Worm (Caenorhabditis elegans) whole organism, L2 larva: ENCODE measurements around the gene gpch-1.
"Not testable (repeated sequence)": the region's sequence is repeated elsewhere in the genome, so short reads cannot be mapped to it uniquely, and the experiment has no call there.

Experiments
- C34F6.9 ChIP-seq: fragments of 150-350 bp; optimal IDR thresholded peaks from 2 replicates; lab custom pipeline; 2014; ENCODE audit warnings: missing biosample characterization, missing genetic modification characterization
- F13H6.1 ChIP-seq: sonication (generic microtip); optimal IDR thresholded peaks from 2 replicates; lab custom pipeline; 2016; ENCODE audit warnings: missing genetic modification characterization, missing compliant biosample characterization
- Y55F3AM.14 ChIP-seq: fragments of 200-800 bp; sonication (Bioruptor generic); optimal IDR thresholded peaks from 2 replicates; lab custom pipeline; 2018; ENCODE audit warnings: mild to moderate bottlenecking, missing genetic modification characterization, missing compliant biosample characterization
- ZK546.5 ChIP-seq: sonication (generic microtip); optimal IDR thresholded peaks from 2 replicates; lab custom pipeline; 2017; ENCODE audit warnings: missing biosample characterization, missing genetic modification characterization
- alr-1 ChIP-seq: fragments of 150-350 bp; optimal IDR thresholded peaks from 2 replicates; lab custom pipeline; 2014; ENCODE audit warnings: missing biosample characterization, missing genetic modification characterization
- aly-2 ChIP-seq: fragments of 150-350 bp; optimal IDR thresholded peaks from 2 replicates; lab custom pipeline; 2014; ENCODE audit warnings: missing biosample characterization, missing genetic modification characterization
- blmp-1 ChIP-seq: sonication (generic microtip); optimal IDR thresholded peaks from 2 replicates; lab custom pipeline; 2017; ENCODE audit warnings: missing genetic modification characterization, mild to moderate bottlenecking, missing compliant biosample characterization, antibody characterized with exemption, moderate library complexity; ENCODE audit not compliant: insufficient read depth
- crh-2 ChIP-seq: sonication (generic microtip); optimal IDR thresholded peaks from 2 replicates; lab custom pipeline; 2017; ENCODE audit warnings: missing biosample characterization, missing genetic modification characterization
- dmd-4 ChIP-seq: sonication (generic microtip); optimal IDR thresholded peaks from 2 replicates; lab custom pipeline; 2017; ENCODE audit warnings: missing biosample characterization, missing genetic modification characterization
- egl-27 ChIP-seq: sonication (generic microtip); optimal IDR thresholded peaks from 3 replicates; lab custom pipeline; 2017; ENCODE audit warnings: missing biosample characterization, missing genetic modification reagents, missing genetic modification characterization
- elt-3 ChIP-seq: sonication (generic microtip); optimal IDR thresholded peaks from 2 replicates; lab custom pipeline; 2017; ENCODE audit warnings: missing biosample characterization, missing genetic modification characterization
- fos-1 ChIP-seq: fragments of 150-350 bp; optimal IDR thresholded peaks from 2 replicates; lab custom pipeline; 2014; ENCODE audit warnings: missing biosample characterization, missing genetic modification characterization
- gmeb-1 ChIP-seq: fragments of 150-350 bp; optimal IDR thresholded peaks from 2 replicates; lab custom pipeline; 2014; ENCODE audit warnings: missing biosample characterization, missing genetic modification characterization
- lin-13 ChIP-seq: fragments of 150-350 bp; optimal IDR thresholded peaks from 2 replicates; lab custom pipeline; 2014; ENCODE audit warnings: missing biosample characterization, missing genetic modification reagents, missing genetic modification characterization
- lin-39 ChIP-seq: fragments of 150-350 bp; optimal IDR thresholded peaks from 2 replicates; lab custom pipeline; 2014; ENCODE audit warnings: missing biosample characterization, missing genetic modification reagents, missing genetic modification characterization
- lsy-2 ChIP-seq, 2 experiments: fragments of 150-350 bp in 1 of 2; sonication (generic microtip) in 1 of 2; optimal IDR thresholded peaks; 2 replicates each; lab custom pipeline; 2014 to 2017; ENCODE audit warnings: missing biosample characterization in 2 of 2, missing genetic modification characterization in 2 of 2
- mab-5 ChIP-seq: fragments of 150-350 bp; optimal IDR thresholded peaks from 2 replicates; lab custom pipeline; 2014; ENCODE audit warnings: missing biosample characterization, missing genetic modification characterization
- mdl-1 ChIP-seq, 2 experiments: fragments of 150-350 bp in 1 of 2; sonication (generic microtip) in 1 of 2; optimal IDR thresholded peaks; 2 replicates each; lab custom pipeline; 2017; ENCODE audit warnings: missing biosample characterization in 2 of 2, missing genetic modification characterization in 2 of 2
- nhr-12 ChIP-seq: fragments of 150-350 bp; optimal IDR thresholded peaks from 2 replicates; lab custom pipeline; 2014; ENCODE audit warnings: missing biosample characterization, missing genetic modification characterization
- nhr-129 ChIP-seq: fragments of 150-350 bp; optimal IDR thresholded peaks from 2 replicates; lab custom pipeline; 2014; ENCODE audit warnings: missing biosample characterization, missing genetic modification characterization
- nhr-21 ChIP-seq: fragments of 150-350 bp; optimal IDR thresholded peaks from 2 replicates; lab custom pipeline; 2014; ENCODE audit warnings: missing biosample characterization, missing genetic modification characterization
- nhr-23 ChIP-seq: fragments of 150-350 bp; optimal IDR thresholded peaks from 2 replicates; lab custom pipeline; 2014; ENCODE audit warnings: missing biosample characterization, missing genetic modification reagents, missing genetic modification characterization
- nhr-237 ChIP-seq: fragments of 150-350 bp; optimal IDR thresholded peaks from 2 replicates; lab custom pipeline; 2014; ENCODE audit warnings: missing biosample characterization, missing genetic modification characterization
- nhr-25 ChIP-seq: fragments of 150-350 bp; sonication (generic microtip); optimal IDR thresholded peaks from 3 replicates; lab custom pipeline; 2014; ENCODE audit warnings: missing biosample characterization, missing genetic modification characterization
- nhr-6 ChIP-seq: fragments of 150-350 bp; optimal IDR thresholded peaks from 2 replicates; lab custom pipeline; 2014; ENCODE audit warnings: missing biosample characterization, missing genetic modification characterization
- nhr-77 ChIP-seq: fragments of 150-350 bp; optimal IDR thresholded peaks from 2 replicates; lab custom pipeline; 2014; ENCODE audit warnings: missing biosample characterization, missing genetic modification characterization
- peb-1 ChIP-seq: fragments of 150-350 bp; optimal IDR thresholded peaks from 2 replicates; lab custom pipeline; 2014; ENCODE audit warnings: missing biosample characterization, missing genetic modification characterization
- sem-4 ChIP-seq: fragments of 150-350 bp; optimal IDR thresholded peaks from 2 replicates; lab custom pipeline; 2014; ENCODE audit warnings: missing biosample characterization, missing genetic modification reagents, missing genetic modification characterization
- skn-1 ChIP-seq: sonication (generic microtip); optimal IDR thresholded peaks from 2 replicates; lab custom pipeline; 2017; ENCODE audit warnings: missing biosample characterization, missing genetic modification characterization
- sma-3 ChIP-seq: sonication (generic microtip); optimal IDR thresholded peaks from 2 replicates; lab custom pipeline; 2016; ENCODE audit warnings: missing genetic modification reagents, missing genetic modification characterization, missing compliant biosample characterization
- sma-9 ChIP-seq, 2 experiments: fragments of 150-350 bp in 1 of 2; sonication (generic microtip) in 1 of 2; optimal IDR thresholded peaks; 2 replicates each; lab custom pipeline; 2014 to 2016; ENCODE audit warnings: missing genetic modification characterization in 2 of 2, mild to moderate bottlenecking in 1 of 2, missing biosample characterization in 1 of 2, missing compliant biosample characterization in 1 of 2, missing genetic modification reagents in 1 of 2, moderate library complexity in 1 of 2
- snpc-4 ChIP-seq: fragments of 150-350 bp; optimal IDR thresholded peaks from 2 replicates; lab custom pipeline; 2014; ENCODE audit warnings: missing biosample characterization, missing genetic modification characterization
- unc-39 ChIP-seq: fragments of 150-350 bp; optimal IDR thresholded peaks from 2 replicates; lab custom pipeline; 2014; ENCODE audit warnings: missing biosample characterization, missing genetic modification characterization
- unc-55 ChIP-seq: fragments of 150-350 bp; sonication (generic microtip); optimal IDR thresholded peaks from 3 replicates; lab custom pipeline; 2014; ENCODE audit warnings: missing biosample characterization, missing genetic modification reagents, missing genetic modification characterization
- unc-62 ChIP-seq: fragments of 150-350 bp; optimal IDR thresholded peaks from 2 replicates; lab custom pipeline; 2014; ENCODE audit warnings: missing biosample characterization, missing genetic modification reagents, missing genetic modification characterization
- ztf-1 ChIP-seq: fragments of 200-800 bp; sonication (Bioruptor generic); conservative IDR thresholded peaks from 2 replicates; pipeline ENCODE4 v1.3.6; 2022; ENCODE audit warnings: missing genetic modification characterization, missing compliant biosample characterization
- ztf-4 ChIP-seq: fragments of 150-350 bp; optimal IDR thresholded peaks from 2 replicates; lab custom pipeline; 2014; ENCODE audit warnings: missing biosample characterization, missing genetic modification characterization

gpch-1 gene

DNA sequence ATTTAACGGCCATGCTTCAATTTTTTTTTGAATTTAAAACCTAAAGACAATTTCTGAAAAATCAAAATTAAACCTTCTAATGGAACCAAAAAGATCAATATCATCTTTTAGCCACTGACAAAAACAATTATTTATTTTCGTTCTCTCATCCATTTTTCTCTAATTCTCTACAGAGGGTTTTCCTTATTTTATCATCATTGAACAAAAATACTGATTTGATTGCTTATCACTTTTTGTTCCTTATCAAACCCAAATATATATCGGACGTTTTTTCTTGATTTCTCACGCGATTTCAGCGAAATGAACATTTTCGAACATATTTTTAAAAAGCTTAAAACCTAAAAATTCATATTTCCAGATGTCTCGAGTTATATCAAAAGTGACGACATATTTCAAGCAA is 4.7 kb downstream of the gpch-1 start, which contains the start of gene mpc-1:
Gene mpc-1, plus strand, starts transcription at position 359 of the 400 bp plus-strand sequence.
- TF ChIP-seq nhr-237 (tag; lab: Kevin White, UChicago) (no peak), aly-2 (no peak), sma-9 (GFP tag; optimal IDR thresholded peaks at IDR 0.05; lab: Kevin White, UChicago) (peak; percentile 37), sma-9 (tag; optimal IDR thresholded peaks at IDR 0.05; lab: Kevin White, UChicago) (no peak), unc-62 (no peak), F13H6.1 (tag; lab: Kevin White, UChicago) (no peak), crh-2 (tag; lab: Kevin White, UChicago) (peak; percentile 54), nhr-6 (tag; lab: Kevin White, UChicago) (no peak), nhr-25 (tag; lab: Kevin White, UChicago) (no peak), elt-3 (tag; lab: Kevin White, UChicago) (no peak), fos-1 (peak; percentile 91), C34F6.9 (no peak), mdl-1 (tag; optimal IDR thresholded peaks at IDR 0.05; lab: Kevin White, UChicago) (peak in 1 of 2 experiments; percentile 22), Y55F3AM.14 (GFP tag; lab: Kevin White, UChicago) (no peak), skn-1 (peak; percentile 59), alr-1 (tag; lab: Kevin White, UChicago) (no peak)

DNA sequence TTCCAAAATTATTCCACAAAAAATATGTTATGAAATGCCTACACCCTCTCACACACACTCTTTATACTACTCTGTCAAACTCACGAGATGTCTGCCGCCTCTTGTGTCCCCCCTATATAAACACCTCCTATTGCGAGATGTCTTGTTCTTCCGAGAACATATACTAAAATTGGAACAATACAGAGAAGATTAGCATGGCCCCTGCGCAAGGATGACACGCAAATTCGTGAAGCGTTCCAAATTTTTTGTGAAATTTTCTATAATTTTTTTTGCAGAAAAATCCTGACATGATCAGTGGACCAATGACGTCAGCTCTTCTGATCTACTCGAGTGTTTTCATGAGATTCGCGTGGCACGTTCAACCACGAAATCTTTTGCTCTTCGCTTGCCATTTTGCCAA is 5.7 kb downstream of the gpch-1 start:
- TF ChIP-seq nhr-25 (tag; lab: Kevin White, UChicago) (peak; percentile 37), sma-3 (GFP tag; lab: Kevin White, UChicago) (peak; percentile 40), F13H6.1 (tag; lab: Kevin White, UChicago) (peak; percentile 45), lsy-2 (tag; optimal IDR thresholded peaks at IDR 0.05; lab: Kevin White, UChicago) (peak; percentile 46 to 73), nhr-129 (tag; lab: Kevin White, UChicago) (peak; percentile 32), nhr-6 (tag; lab: Kevin White, UChicago) (peak; percentile 16), egl-27 (peak; percentile 13), snpc-4 (tag; lab: Kevin White, UChicago) (peak; percentile 97), crh-2 (tag; lab: Kevin White, UChicago) (peak; percentile 36), unc-55 (peak; percentile 69), Y55F3AM.14 (GFP tag; lab: Kevin White, UChicago) (peak; percentile 36), sma-9 (GFP tag; optimal IDR thresholded peaks at IDR 0.05; lab: Kevin White, UChicago) (peak; percentile 79), fos-1 (peak; percentile 12), lin-13 (GFP tag; lab: Kevin White, UChicago) (peak; percentile 38), nhr-21 (tag; lab: Kevin White, UChicago) (peak; percentile 17), gmeb-1 (peak; percentile 53), C34F6.9 (peak; percentile 73)
- TF ChIP-seq sma-9 (tag; optimal IDR thresholded peaks at IDR 0.05; lab: Kevin White, UChicago), result not testable (repeated sequence)

DNA sequence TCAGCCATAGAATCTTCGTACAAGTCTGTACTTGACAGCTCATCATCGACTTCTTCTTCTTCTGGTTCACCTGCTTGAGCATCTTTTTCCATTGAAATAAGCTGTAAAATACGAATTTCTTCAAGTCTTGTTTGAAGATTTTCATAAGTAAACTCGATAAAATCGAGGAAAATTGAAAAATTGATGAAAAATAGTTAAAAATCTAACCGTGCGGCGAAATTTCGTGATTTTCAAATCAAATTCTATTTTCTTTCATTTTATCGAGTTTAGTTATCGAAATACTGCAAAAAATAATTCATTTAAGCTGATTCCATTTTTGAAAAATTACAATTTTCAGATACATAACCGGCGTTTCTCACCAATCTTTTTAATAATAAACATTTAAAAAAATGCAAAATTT is 6.8 kb downstream of the gpch-1 start, which contains the start of gene R07E5.11:
Gene R07E5.11, minus strand, starts transcription at position 101 of the 400 bp plus-strand sequence.
- TF ChIP-seq sem-4 (tag; lab: Kevin White, UChicago) (no peak), sma-3 (GFP tag; lab: Kevin White, UChicago) (no peak), Y55F3AM.14 (GFP tag; lab: Kevin White, UChicago) (no peak), alr-1 (tag; lab: Kevin White, UChicago) (no peak), ztf-4 (no peak), nhr-12 (tag; lab: Kevin White, UChicago) (no peak), lsy-2 (tag; optimal IDR thresholded peaks at IDR 0.05; lab: Kevin White, UChicago) (no peak), peb-1 (tag; lab: Kevin White, UChicago) (no peak), lin-39 (tag; lab: Kevin White, UChicago) (no peak), ztf-1 (GFP tag; lab: Robert Waterston, UW) (no peak), F13H6.1 (tag; lab: Kevin White, UChicago) (no peak), fos-1 (no peak), unc-39 (tag; lab: Kevin White, UChicago) (no peak), nhr-21 (tag; lab: Kevin White, UChicago) (no peak), aly-2 (no peak)

DNA sequence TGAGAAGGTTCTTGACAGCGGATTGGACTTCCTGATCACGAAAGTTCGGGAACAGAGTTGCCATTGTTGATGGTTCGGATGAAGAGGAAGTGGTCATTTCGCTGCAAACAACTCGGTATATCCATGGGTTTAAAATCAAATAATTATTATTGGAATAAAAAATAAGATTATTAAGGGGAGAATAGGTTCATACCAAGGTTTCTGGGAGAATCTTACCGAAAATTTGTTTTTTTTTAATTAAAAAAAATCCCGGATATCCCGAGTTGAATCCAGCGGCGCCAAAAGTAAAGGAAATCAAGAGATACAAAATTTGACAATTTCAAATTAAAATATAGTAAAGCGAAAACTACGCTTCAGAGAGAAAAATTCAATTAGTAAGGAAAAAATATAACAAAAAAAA is 9.6 kb downstream of the gpch-1 start, which contains the start of the genes R07E5.19 and pdcd-2:
Gene R07E5.19, minus strand, starts transcription at position 101 of the 400 bp plus-strand sequence.
Gene pdcd-2, minus strand, starts transcription at position 102 of the 400 bp plus-strand sequence.
- TF ChIP-seq fos-1 (no peak), peb-1 (tag; lab: Kevin White, UChicago) (no peak), blmp-1 (tag; lab: Kevin White, UChicago) (no peak), nhr-77 (no peak), lin-39 (tag; lab: Kevin White, UChicago) (no peak), mab-5 (tag; lab: Kevin White, UChicago) (no peak), sma-3 (GFP tag; lab: Kevin White, UChicago) (no peak), dmd-4 (tag; lab: Kevin White, UChicago) (no peak), ZK546.5 (tag; lab: Kevin White, UChicago) (no peak), nhr-23 (tag; lab: Kevin White, UChicago) (no peak)
